Fruit fly (Drosophila melanogaster): ENCODE measurements around the gene CG13875.

DNA sequence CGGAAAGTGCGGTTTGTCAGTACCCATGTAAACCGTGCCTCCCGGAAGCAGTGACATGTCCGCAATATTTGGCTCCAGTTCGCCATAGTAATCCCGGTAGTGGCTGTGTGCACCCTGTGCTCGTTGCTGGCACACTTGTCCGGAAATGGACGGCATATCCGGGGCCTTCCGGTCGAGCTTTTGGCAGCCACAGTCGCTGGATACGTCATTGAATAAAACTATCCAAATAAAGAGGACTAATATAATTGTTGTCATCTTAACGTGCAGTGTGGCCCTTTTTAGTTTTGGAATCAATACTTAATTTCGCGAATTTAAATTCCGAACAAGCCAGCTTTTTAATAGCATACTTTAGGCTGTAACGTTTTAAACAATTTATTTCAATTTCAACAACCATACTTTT lies 3.8 kb upstream of the CG13875 start, which contains the start of gene CG7049:
- TF ChIP-seq topi (GFP tag; optimal IDR thresholded peaks at IDR 0.05) = no peak
- TF ChIP-seq CG3919 (GFP tag; optimal IDR thresholded peaks at IDR 0.05) = no peak
- TF ChIP-seq achi (GFP tag; optimal IDR thresholded peaks at IDR 0.05) = no peak
- no peak for TF ChIP-seq cyc (GFP tag; optimal IDR thresholded peaks at IDR 0.05)
- peak; percentile 8 for TF ChIP-seq CG6854 (GFP tag; optimal IDR thresholded peaks at IDR 0.05)
- no peak for TF ChIP-seq CG16779 (tag; optimal IDR thresholded peaks at IDR 0.05)
- TF ChIP-seq CG11294 (GFP tag; IDR thresholded peaks at IDR 0.05) = no peak
- no peak for TF ChIP-seq CG10631 (GFP tag; optimal IDR thresholded peaks at IDR 0.05)
- TF ChIP-seq CG8119 (GFP tag; IDR thresholded peaks at IDR 0.05) = no peak
